Fruit fly (Drosophila melanogaster): Measurements from ENCODE around the gene Aplip1.

The Aplip1 gene

dm6 chr3L:1183467-1183866, 12.7 kb upstream of the Aplip1 start (continued):
- TF ChIP-seq CG11247 (GFP tag; IDR thresholded peaks at IDR 0.05) (peak; percentile 45), pum (GFP tag; optimal IDR thresholded peaks at IDR 0.05) (no peak), gcm2 (GFP tag; optimal IDR thresholded peaks at IDR 0.05) (no peak), Ets97D (GFP tag; optimal IDR thresholded peaks at IDR 0.05) (no peak), CHES-1-like (GFP tag; optimal IDR thresholded peaks at IDR 0.05) (no peak), Opbp (GFP tag; IDR thresholded peaks at IDR 0.05; ENCODE audit: partially characterized antibody) (no peak), tup (GFP tag; optimal IDR thresholded peaks at IDR 0.05) (no peak), CG7271 (tag; optimal IDR thresholded peaks at IDR 0.05) (no peak), org-1 (GFP tag; optimal IDR thresholded peaks at IDR 0.05) (no peak), cwo (GFP tag; optimal IDR thresholded peaks at IDR 0.05) (peak; percentile 31), B-H2 (GFP tag; optimal IDR thresholded peaks at IDR 0.05) (no peak), CG4820 (GFP tag; optimal IDR thresholded peaks at IDR 0.05) (no peak), kah (GFP tag; optimal IDR thresholded peaks at IDR 0.05) (no peak), CG8290 (GFP tag; optimal IDR thresholded peaks at IDR 0.05) (no peak), CG8290 (tag; optimal IDR thresholded peaks at IDR 0.05) (peak in 1 of 2 experiments; percentile 60), CG12769 (tag; optimal IDR thresholded peaks at IDR 0.05) (peak; percentile 31), CG9609 (GFP tag; optimal IDR thresholded peaks at IDR 0.05) (no peak), CG9215 (GFP tag; IDR thresholded peaks at IDR 0.05) (peak; percentile 37; the same call in 1 of the 2 replicates), croc (GFP tag; conservative IDR thresholded peaks at IDR 0.05) (no peak), CG18476 (GFP tag; optimal IDR thresholded peaks at IDR 0.05) (no peak), CG14667 (GFP tag; IDR thresholded peaks at IDR 0.05) (no peak), sim (GFP tag; IDR thresholded peaks at IDR 0.05) (no peak), gem (tag; optimal IDR thresholded peaks at IDR 0.05) (peak; percentile 13), CG13775 (GFP tag; optimal IDR thresholded peaks at IDR 0.05) (no peak), CG6791 (GFP tag; IDR thresholded peaks at IDR 0.05; ENCODE audit: partially characterized antibody) (no peak), dimm (GFP tag; IDR thresholded peaks at IDR 0.05) (0 out of 2 replicates have a peak, but pooled peaks have one; percentile 18), ERR (GFP tag; optimal IDR thresholded peaks at IDR 0.05) (no peak), ara (GFP tag; IDR thresholded peaks at IDR 0.05) (no peak), Sry-β (GFP tag; optimal IDR thresholded peaks at IDR 0.05) (no peak), sc (optimal IDR thresholded peaks at IDR 0.05) (no peak), sc (GFP tag; optimal IDR thresholded peaks at IDR 0.05) (no peak), sima (GFP tag; optimal IDR thresholded peaks at IDR 0.05) (no peak), CG6813 (GFP tag; optimal IDR thresholded peaks at IDR 0.05) (no peak), CG4707 (GFP tag; optimal IDR thresholded peaks at IDR 0.05) (no peak), CG7786 (GFP tag; optimal IDR thresholded peaks at IDR 0.05) (no peak), CG33213 (GFP tag; optimal IDR thresholded peaks at IDR 0.05) (no peak), row (GFP tag; IDR thresholded peaks at IDR 0.05) (peak; percentile 62), slp2 (GFP tag; optimal IDR thresholded peaks at IDR 0.05) (no peak), CG11093 (GFP tag; IDR thresholded peaks at IDR 0.05) (no peak), CG8924 (tag; optimal IDR thresholded peaks at IDR 0.05) (no peak), tio (GFP tag; optimal IDR thresholded peaks at IDR 0.05) (no peak), lov (optimal IDR thresholded peaks at IDR 0.05) (no peak), lov (GFP tag; IDR thresholded peaks at IDR 0.05) (no peak), Rx (GFP tag; IDR thresholded peaks at IDR 0.05) (no peak), Dek (tag; optimal IDR thresholded peaks at IDR 0.05) (no peak), Stat92E (GFP tag; optimal IDR thresholded peaks at IDR 0.05) (no peak), ci (GFP tag; IDR thresholded peaks at IDR 0.05) (no peak), CG6765 (GFP tag; optimal IDR thresholded peaks at IDR 0.05) (no peak), gt (GFP tag; IDR thresholded peaks at IDR 0.05) (no peak), CG2120 (GFP tag; optimal IDR thresholded peaks at IDR 0.05) (peak; percentile 56), CG31365 (tag; optimal IDR thresholded peaks at IDR 0.05) (no peak), zfh1 (GFP tag; IDR thresholded peaks at IDR 0.05) (no peak), ro (GFP tag; IDR thresholded peaks at IDR 0.05) (no peak)

All from whole organism, embryonic.